Fruit fly (Drosophila melanogaster) whole organism, embryonic: Measurements from ENCODE around the gene PIG-Wb.

Source experiments
- Adf1 ChIP-seq: fragments of 200-800 bp; sonication (Bioruptor generic); IDR thresholded peaks from 2 replicates; pipeline ENCODE4 v1.3.6; 2022; ENCODE audit warnings: missing biosample characterization, missing genetic modification characterization
- Antp ChIP-seq: fragments of 200-800 bp; sonication (Bioruptor generic); optimal IDR thresholded peaks from 3 replicates; lab custom pipeline; 2016; ENCODE audit warnings: missing biosample characterization, missing genetic modification characterization
- Bgb ChIP-seq: fragments of 200-800 bp; sonication (Bioruptor generic); IDR thresholded peaks from 2 replicates; pipeline ENCODE4 v1.3.6; 2022; ENCODE audit warnings: missing biosample characterization, missing genetic modification characterization; ENCODE audit not compliant: partially characterized antibody
- Blimp-1 ChIP-seq: fragments of 200-800 bp; sonication (Bioruptor generic); optimal IDR thresholded peaks from 3 replicates; lab custom pipeline; 2018; ENCODE audit warnings: missing biosample characterization, missing genetic modification characterization, mild to moderate bottlenecking, moderate library complexity, missing genetic modification reagents
- CG10209 ChIP-seq: fragments of 200-800 bp; sonication (Bioruptor generic); optimal IDR thresholded peaks from 3 replicates; lab custom pipeline; 2017; ENCODE audit warnings: missing biosample characterization, mild to moderate bottlenecking, missing genetic modification characterization, missing genetic modification reagents
- CG10267 ChIP-seq: fragments of 200-800 bp; sonication (Bioruptor generic); optimal IDR thresholded peaks from 2 replicates; lab custom pipeline; 2018; ENCODE audit warnings: missing biosample characterization, mild to moderate bottlenecking, missing genetic modification characterization, moderate library complexity
- CG10462 ChIP-seq: fragments of 200-800 bp; sonication (Bioruptor generic); optimal IDR thresholded peaks from 2 replicates; lab custom pipeline; 2016; ENCODE audit warnings: missing biosample characterization, missing genetic modification characterization
- CG11695 ChIP-seq: fragments of 200-800 bp; sonication (Bioruptor generic); IDR thresholded peaks from 3 replicates; pipeline ENCODE4 v1.3.6; 2022; ENCODE audit warnings: missing biosample characterization, missing genetic modification characterization
- CG12104 ChIP-seq: fragments of 200-800 bp; sonication (Bioruptor generic); optimal IDR thresholded peaks from 3 replicates; lab custom pipeline; 2016; ENCODE audit warnings: missing biosample characterization, missing genetic modification characterization
- CG13424 ChIP-seq: fragments of 200-800 bp; sonication (Bioruptor generic); optimal IDR thresholded peaks from 2 replicates; lab custom pipeline; 2019; ENCODE audit warnings: missing biosample characterization, mild to moderate bottlenecking, missing genetic modification characterization, moderate library complexity
- CG13775 ChIP-seq: fragments of 200-800 bp; sonication (Bioruptor generic); optimal IDR thresholded peaks from 3 replicates; lab custom pipeline; 2017; ENCODE audit warnings: missing biosample characterization, mild to moderate bottlenecking, missing genetic modification characterization
- CG14860 ChIP-seq: fragments of 200-800 bp; sonication (Bioruptor generic); IDR thresholded peaks from 3 replicates; pipeline ENCODE4 v1.3.6; 2022; ENCODE audit warnings: missing biosample characterization, missing genetic modification characterization; ENCODE audit not compliant: partially characterized antibody
- CG16815 ChIP-seq: fragments of 200-800 bp; sonication (Bioruptor generic); optimal IDR thresholded peaks from 3 replicates; lab custom pipeline; 2017; ENCODE audit warnings: missing biosample characterization, mild to moderate bottlenecking, missing genetic modification characterization
- CG18011 ChIP-seq: fragments of 200-800 bp; sonication (Bioruptor generic); optimal IDR thresholded peaks from 2 replicates; lab custom pipeline; 2017; ENCODE audit warnings: missing biosample characterization, missing genetic modification characterization, mild to moderate bottlenecking, moderate library complexity, missing genotype
- CG2202 ChIP-seq: fragments of 200-800 bp; sonication (Bioruptor generic); optimal IDR thresholded peaks from 2 replicates; lab custom pipeline; 2018; ENCODE audit warnings: missing biosample characterization, mild to moderate bottlenecking, missing genetic modification characterization
- CG31365 ChIP-seq: fragments of 200-800 bp; sonication (Bioruptor generic); optimal IDR thresholded peaks from 2 replicates; lab custom pipeline; 2018; ENCODE audit warnings: missing biosample characterization, mild to moderate bottlenecking, missing genetic modification characterization
- CG3847 ChIP-seq: fragments of 200-800 bp; sonication (Bioruptor generic); IDR thresholded peaks from 2 replicates; pipeline ENCODE4 v1.3.6; 2022; ENCODE audit warnings: missing biosample characterization, missing genetic modification characterization
- CG4854 ChIP-seq: fragments of 200-800 bp; sonication (Bioruptor generic); optimal IDR thresholded peaks from 2 replicates; lab custom pipeline; 2016; ENCODE audit warnings: missing biosample characterization, missing genetic modification characterization, inconsistent platforms
- CG7372 ChIP-seq: fragments of 200-800 bp; sonication (Bioruptor generic); IDR thresholded peaks from 2 replicates; pipeline ENCODE4 v1.3.6; 2022; ENCODE audit warnings: missing biosample characterization, missing genetic modification characterization
- CG8281 ChIP-seq: fragments of 200-800 bp; sonication (Bioruptor generic); optimal IDR thresholded peaks from 2 replicates; lab custom pipeline; 2018; ENCODE audit warnings: missing biosample characterization, mild to moderate bottlenecking, missing genetic modification characterization, moderate library complexity
- CG8290 ChIP-seq, 3 experiments: fragments of 200-800 bp; sonication (Bioruptor generic); optimal IDR thresholded peaks; 2 replicates each; lab custom pipeline; 2016 to 2019; ENCODE audit warnings: missing biosample characterization in 3 of 3, missing genetic modification characterization in 3 of 3, mild to moderate bottlenecking in 2 of 3, moderate library complexity in 1 of 3
- CG8765 ChIP-seq: fragments of 200-800 bp; sonication (Bioruptor generic); IDR thresholded peaks from 2 replicates; pipeline ENCODE4 v1.3.6; 2022; ENCODE audit warnings: missing biosample characterization, missing genetic modification characterization
- CG8924 ChIP-seq: fragments of 200-800 bp; optimal IDR thresholded peaks from 3 replicates; lab custom pipeline; 2019; ENCODE audit warnings: missing biosample characterization, mild to moderate bottlenecking, missing genetic modification characterization, moderate library complexity
- Dfd ChIP-seq, 2 experiments: fragments of >200 bp; optimal IDR thresholded peaks; 2 replicates each; lab custom pipeline; 2017; ENCODE audit warnings: missing biosample characterization in 2 of 2, missing genetic modification characterization in 2 of 2
- E2f1 ChIP-seq: fragments of 200-800 bp; sonication (Bioruptor generic); IDR thresholded peaks from 2 replicates; pipeline ENCODE4 v1.3.6; 2022; ENCODE audit warnings: missing biosample characterization, missing genetic modification characterization
- Elba2 ChIP-seq: fragments of 200-800 bp; sonication (Bioruptor generic); optimal IDR thresholded peaks from 3 replicates; lab custom pipeline; 2016; ENCODE audit warnings: missing biosample characterization, missing genetic modification characterization
- HHEX ChIP-seq: fragments of 200-800 bp; sonication (Bioruptor generic); optimal IDR thresholded peaks from 3 replicates; lab custom pipeline; 2017; ENCODE audit warnings: missing biosample characterization, mild to moderate bottlenecking, missing genetic modification characterization, missing genetic modification reagents
- HLH3B ChIP-seq: fragments of 200-800 bp; sonication (Bioruptor generic); IDR thresholded peaks from 2 replicates; pipeline ENCODE4 v1.3.6; 2022; ENCODE audit warnings: missing biosample characterization, missing genetic modification characterization
- HmgZ ChIP-seq: fragments of 200-800 bp; sonication (Bioruptor generic); optimal IDR thresholded peaks from 2 replicates; lab custom pipeline; 2018; ENCODE audit warnings: missing biosample characterization, mild to moderate bottlenecking, missing genetic modification characterization
- Hr51 ChIP-seq, 2 experiments: fragments of 200-800 bp; sonication (Bioruptor generic); optimal IDR thresholded peaks; 2 replicates in 1 of 2; 3 replicates in 1 of 2; lab custom pipeline; 2016 to 2018; ENCODE audit warnings: missing biosample characterization in 2 of 2, missing genetic modification characterization in 2 of 2, mild to moderate bottlenecking in 1 of 2, moderate library complexity in 1 of 2
- Hsf ChIP-seq: fragments of 200-800 bp; sonication (Bioruptor generic); optimal IDR thresholded peaks from 3 replicates; lab custom pipeline; 2016; ENCODE audit warnings: missing biosample characterization, missing genetic modification characterization
- Lim3 ChIP-seq: fragments of 200-800 bp; sonication (Bioruptor generic); IDR thresholded peaks from 2 replicates; pipeline ENCODE4 v1.3.6; 2022; ENCODE audit warnings: missing biosample characterization, missing genetic modification characterization
- Meics ChIP-seq: fragments of 200-800 bp; sonication (Bioruptor generic); optimal IDR thresholded peaks from 2 replicates; lab custom pipeline; 2017; ENCODE audit warnings: missing biosample characterization, mild to moderate bottlenecking, missing genetic modification characterization
- Nf-YC ChIP-seq: fragments of 200-800 bp; optimal IDR thresholded peaks from 3 replicates; lab custom pipeline; 2019; ENCODE audit warnings: missing biosample characterization, mild to moderate bottlenecking, missing genetic modification characterization, moderate library complexity
- Opbp ChIP-seq: fragments of 200-800 bp; sonication (Bioruptor generic); IDR thresholded peaks from 3 replicates; pipeline ENCODE4 v1.3.6; 2022; ENCODE audit warnings: missing biosample characterization, missing genetic modification characterization; ENCODE audit not compliant: partially characterized antibody
- Rfx ChIP-seq: fragments of 200-800 bp; sonication (Bioruptor generic); IDR thresholded peaks from 2 replicates; pipeline ENCODE4 v1.3.6; 2022; ENCODE audit warnings: missing biosample characterization, missing genetic modification characterization
- Scr ChIP-seq: fragments of 200-800 bp; sonication (Bioruptor generic); IDR thresholded peaks from 2 replicates; pipeline ENCODE4 v1.3.6; 2022; ENCODE audit warnings: missing biosample characterization, missing genetic modification characterization; ENCODE audit not compliant: partially characterized antibody
- Vsx1 ChIP-seq: fragments of 200-800 bp; sonication (Bioruptor generic); optimal IDR thresholded peaks from 2 replicates; lab custom pipeline; 2017; ENCODE audit warnings: missing biosample characterization, mild to moderate bottlenecking, missing genetic modification characterization, missing genetic modification reagents
- ab ChIP-seq: fragments of 200-800 bp; sonication (Bioruptor generic); optimal IDR thresholded peaks from 2 replicates; lab custom pipeline; 2016; ENCODE audit warnings: missing biosample characterization, missing genetic modification characterization
- chm ChIP-seq: fragments of 200-800 bp; sonication (Bioruptor generic); IDR thresholded peaks from 2 replicates; pipeline ENCODE4 v1.3.6; 2022; ENCODE audit warnings: missing biosample characterization, missing genetic modification characterization
- ewg ChIP-seq: fragments of 200-800 bp; sonication (Bioruptor generic); optimal IDR thresholded peaks from 3 replicates; lab custom pipeline; 2017; ENCODE audit warnings: mild to moderate bottlenecking, missing biosample characterization, missing genetic modification reagents, missing genetic modification characterization
- fru ChIP-seq: fragments of >200 bp; optimal IDR thresholded peaks from 2 replicates; lab custom pipeline; 2017
- insv ChIP-seq, 2 experiments: fragments of 200-800 bp; sonication (Bioruptor generic); optimal IDR thresholded peaks; 3 replicates each; lab custom pipeline; 2016 to 2018; ENCODE audit warnings: missing biosample characterization in 2 of 2, missing genetic modification characterization in 2 of 2
- lola ChIP-seq, 3 experiments: fragments of >200 bp in 2 of 3; fragments of 200-800 bp in 1 of 3; sonication (Bioruptor generic) in 1 of 3; optimal IDR thresholded peaks; 2 replicates each; lab custom pipeline; 2017 to 2019; ENCODE audit warnings: missing biosample characterization in 3 of 3, missing genetic modification characterization in 3 of 3, mild to moderate bottlenecking in 1 of 3, moderate library complexity in 1 of 3
- p53 ChIP-seq: fragments of 200-800 bp; sonication (Bioruptor generic); optimal IDR thresholded peaks from 2 replicates; lab custom pipeline; 2016; ENCODE audit warnings: missing biosample characterization, missing genetic modification characterization
- sd ChIP-seq: fragments of 200-800 bp; sonication (Bioruptor generic); optimal IDR thresholded peaks from 3 replicates; lab custom pipeline; 2018; ENCODE audit warnings: missing biosample characterization, mild to moderate bottlenecking, missing genetic modification characterization, moderate library complexity
- slou ChIP-seq: fragments of 200-800 bp; sonication (Bioruptor generic); optimal IDR thresholded peaks from 3 replicates; lab custom pipeline; 2016; ENCODE audit warnings: missing biosample characterization, missing genetic modification characterization
- twi ChIP-seq: fragments of 200-800 bp; optimal IDR thresholded peaks from 2 replicates; lab custom pipeline; 2019; ENCODE audit warnings: missing biosample characterization, mild to moderate bottlenecking, missing genetic modification characterization, moderate library complexity
- unpg ChIP-seq: fragments of 200-800 bp; sonication (Bioruptor generic); optimal IDR thresholded peaks from 3 replicates; lab custom pipeline; 2018; ENCODE audit warnings: missing biosample characterization, mild to moderate bottlenecking, missing genetic modification characterization, moderate library complexity
- z ChIP-seq: fragments of 200-800 bp; sonication (Bioruptor generic); IDR thresholded peaks from 3 replicates; pipeline ENCODE4 v1.3.6; 2022; ENCODE audit warnings: missing biosample characterization, missing genetic modification characterization

PIG-Wb gene

DNA sequence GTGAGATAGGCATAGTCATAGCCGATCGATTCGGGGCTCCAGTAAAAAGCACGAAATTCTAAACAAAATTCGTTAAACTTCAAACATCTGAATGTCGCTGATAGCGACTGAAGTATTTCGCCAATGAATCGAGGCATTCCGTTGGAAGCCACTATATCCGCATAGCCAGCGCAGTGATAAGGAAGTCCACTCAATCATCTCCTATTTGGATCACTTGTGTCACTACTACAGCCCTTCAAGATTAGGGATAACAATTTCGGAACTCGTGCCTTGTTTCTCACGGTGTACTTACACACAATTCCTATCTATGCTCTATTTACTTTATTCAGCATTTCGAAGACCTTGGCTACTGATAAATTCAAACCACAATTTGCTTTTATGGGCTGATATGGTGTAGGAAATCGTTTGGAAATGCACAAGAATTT, at the start of gene PIG-Wb (continued):
- TF ChIP-seq CG13424 (tag; lab: Kevin White, UChicago) (peak; percentile 34), sd (tag; lab: Kevin White, UChicago) (peak; percentile 98), Hsf (GFP tag; lab: Kevin White, UChicago) (no peak), CG31365 (tag; lab: Kevin White, UChicago) (no peak), Adf1 (no peak), CG10462 (GFP tag; lab: Kevin White, UChicago) (no peak), CG3847 (no peak), Dfd (GFP tag; optimal IDR thresholded peaks at IDR 0.05; lab: Kevin White, UChicago) (no peak), Hr51 (GFP tag; optimal IDR thresholded peaks at IDR 0.05; lab: Kevin White, UChicago) (peak in 1 of 2 experiments; percentile 26), CG8290 (GFP tag; optimal IDR thresholded peaks at IDR 0.05; lab: Kevin White, UChicago) (no peak), CG8290 (tag; optimal IDR thresholded peaks at IDR 0.05; lab: Kevin White, UChicago) (peak in 1 of 2 experiments; percentile 50), Scr (GFP tag; lab: Robert Waterston, UW) (no peak), Elba2 (no peak), Nf-YC (tag; lab: Kevin White, UChicago) (no peak), p53 (no peak), CG10267 (tag; lab: Kevin White, UChicago) (no peak), CG10209 (GFP tag; lab: Kevin White, UChicago) (no peak), E2f1 (GFP tag; lab: Robert Waterston, UW) (no peak), Rfx (GFP tag; lab: Robert Waterston, UW) (0 out of 2 replicates have a peak, but pooled peaks have one; percentile 3), HmgZ (tag; lab: Kevin White, UChicago) (peak; percentile 32), CG18011 (GFP tag; lab: Kevin White, UChicago) (no peak), Meics (GFP tag; lab: Kevin White, UChicago) (peak; percentile 48), Vsx1 (GFP tag; lab: Kevin White, UChicago) (no peak), CG8765 (no peak), Bgb (GFP tag; lab: Robert Waterston, UW) (no peak), CG16815 (GFP tag; lab: Kevin White, UChicago) (no peak), CG8924 (tag; lab: Kevin White, UChicago) (peak; percentile 7), CG4854 (GFP tag; lab: Kevin White, UChicago) (no peak), CG7372 (GFP tag; lab: Robert Waterston, UW) (no peak), CG11695 (GFP tag; lab: Robert Waterston, UW) (no peak), ewg (GFP tag; lab: Kevin White, UChicago) (no peak), HLH3B (GFP tag; lab: Robert Waterston, UW) (no peak), CG13775 (no peak), fru (lab: Kevin White, UChicago) (no peak), lola (GFP tag; optimal IDR thresholded peaks at IDR 0.05; lab: Kevin White, UChicago) (no peak), CG14860 (GFP tag; lab: Robert Waterston, UW) (no peak), twi (tag; lab: Kevin White, UChicago) (no peak), CG8281 (tag; lab: Kevin White, UChicago) (peak; percentile 7), insv (GFP tag; optimal IDR thresholded peaks at IDR 0.05; lab: Kevin White, UChicago) (no peak), unpg (GFP tag; lab: Kevin White, UChicago) (peak; percentile 3), ab (GFP tag; lab: Kevin White, UChicago) (no peak), HHEX (GFP tag; lab: Kevin White, UChicago) (no peak), z (GFP tag; lab: Robert Waterston, UW) (no peak), Opbp (GFP tag; lab: Robert Waterston, UW) (no peak), Blimp-1 (no peak), Lim3 (GFP tag; lab: Robert Waterston, UW) (no peak), CG12104 (no peak), Antp (no peak), CG2202 (tag; lab: Kevin White, UChicago) (no peak), chm (no peak), slou (GFP tag; lab: Kevin White, UChicago) (no peak)
